Worm (Caenorhabditis elegans) whole organism, young adult: ENCODE data around the gene unc-77.

Experiments
- B0336.3 ChIP-seq: fragments of 200-800 bp; sonication (Bioruptor generic); IDR thresholded peaks from 2 replicates; pipeline ENCODE4 v1.3.6; 2022; ENCODE audit warnings: missing genetic modification characterization, missing compliant biosample characterization
- C06A6.2 ChIP-seq: fragments of 200-800 bp; sonication (Bioruptor generic); conservative IDR thresholded peaks from 2 replicates; pipeline ENCODE4 v1.3.6; 2022; ENCODE audit warnings: missing genetic modification characterization, missing compliant biosample characterization
- D2030.7 ChIP-seq: fragments of 200-800 bp; sonication (Bioruptor generic); IDR thresholded peaks from 2 replicates; pipeline ENCODE4 v1.3.6; 2022; ENCODE audit warnings: missing genetic modification reagents, missing genetic modification characterization, missing compliant biosample characterization
- F22D6.2 ChIP-seq: sonication (generic microtip); optimal IDR thresholded peaks from 2 replicates; lab custom pipeline; 2016; ENCODE audit warnings: mild to moderate bottlenecking, missing genetic modification characterization, missing compliant biosample characterization
- F37B4.10 ChIP-seq: fragments of 200-800 bp; sonication (Bioruptor generic); IDR thresholded peaks from 2 replicates; pipeline ENCODE4 v1.3.6; 2022; ENCODE audit warnings: missing genetic modification characterization, missing compliant biosample characterization
- F52B5.7 ChIP-seq: sonication (generic microtip); optimal IDR thresholded peaks from 2 replicates; lab custom pipeline; 2016; ENCODE audit warnings: mild to moderate bottlenecking, missing genetic modification characterization, missing compliant biosample characterization
- K11D2.4 ChIP-seq: fragments of 200-800 bp; sonication (Bioruptor generic); IDR thresholded peaks from 2 replicates; pipeline ENCODE4 v1.3.6; 2022; ENCODE audit warnings: missing genetic modification reagents, missing genetic modification characterization, missing compliant biosample characterization
- T26A5.8 ChIP-seq: sonication (generic microtip); optimal IDR thresholded peaks from 2 replicates; lab custom pipeline; 2016; ENCODE audit warnings: missing genetic modification characterization, missing compliant biosample characterization
- Y53G8AR.9 ChIP-seq: fragments of 200-800 bp; sonication (Bioruptor generic); conservative IDR thresholded peaks from 2 replicates; pipeline ENCODE4 v1.3.6; 2022; ENCODE audit warnings: missing genetic modification reagents, missing genetic modification characterization, missing compliant biosample characterization
- Y56A3A.18 ChIP-seq: fragments of 200-800 bp; sonication (Bioruptor generic); IDR thresholded peaks from 2 replicates; pipeline ENCODE4 v1.3.6; 2022; ENCODE audit warnings: missing genetic modification reagents, missing genetic modification characterization, missing compliant biosample characterization
- ZK185.1 ChIP-seq: sonication (generic microtip); optimal IDR thresholded peaks from 2 replicates; lab custom pipeline; 2016; ENCODE audit warnings: mild to moderate bottlenecking, missing genetic modification characterization, missing compliant biosample characterization; ENCODE audit not compliant: poor library complexity, severe bottlenecking
- akir-1 ChIP-seq: fragments of 200-800 bp; sonication (Bioruptor generic); optimal IDR thresholded peaks from 2 replicates; lab custom pipeline; 2018; ENCODE audit warnings: mild to moderate bottlenecking, missing genetic modification characterization, moderate library complexity, missing compliant biosample characterization
- ama-1 ChIP-seq, 3 experiments: fragments of 150-350 bp in 1 of 3; sonication (generic microtip) in 2 of 3; optimal IDR thresholded peaks; 2 replicates each; lab custom pipeline; 2014 to 2018; ENCODE audit warnings: missing biosample characterization in 2 of 3, missing genetic modification characterization in 2 of 3, missing genetic modification reagents in 2 of 3
- attf-3 ChIP-seq: fragments of 200-800 bp; sonication (Bioruptor generic); conservative IDR thresholded peaks from 2 replicates; pipeline ENCODE4 v1.3.6; 2022; ENCODE audit warnings: missing genetic modification reagents, missing genetic modification characterization, missing compliant biosample characterization
- attf-6 ChIP-seq: fragments of 200-800 bp; sonication (Bioruptor generic); IDR thresholded peaks from 2 replicates; pipeline ENCODE4 v1.3.6; 2022; ENCODE audit warnings: missing genetic modification reagents, missing genetic modification characterization, missing compliant biosample characterization
- bed-2 ChIP-seq: fragments of 200-800 bp; sonication (Bioruptor generic); IDR thresholded peaks from 2 replicates; pipeline ENCODE4 v1.3.6; 2022; ENCODE audit warnings: missing genetic modification reagents, missing genetic modification characterization, missing compliant biosample characterization
- ccch-3 ChIP-seq: fragments of 200-800 bp; sonication (Bioruptor generic); optimal IDR thresholded peaks from 2 replicates; lab custom pipeline; 2018; ENCODE audit warnings: mild to moderate bottlenecking, missing genetic modification characterization, missing compliant biosample characterization
- cebp-1 ChIP-seq, 2 experiments: fragments of 200-800 bp in 1 of 2; sonication (Bioruptor generic) in 1 of 2; sonication (generic microtip) in 1 of 2; IDR thresholded peaks in 1 of 2; optimal IDR thresholded peaks in 1 of 2; 2 replicates each; pipeline versions ENCODE4 v1.3.6 to Lab custom; 2017 to 2022; ENCODE audit warnings: missing compliant biosample characterization in 2 of 2, missing genetic modification characterization in 2 of 2, mild to moderate bottlenecking in 1 of 2, missing genetic modification reagents in 1 of 2, moderate library complexity in 1 of 2
- cebp-2 ChIP-seq: fragments of 200-800 bp; sonication (Bioruptor generic); IDR thresholded peaks from 2 replicates; pipeline ENCODE4 v1.3.6; 2022; ENCODE audit warnings: missing genetic modification characterization, missing compliant biosample characterization
- ceh-100 ChIP-seq: fragments of 200-800 bp; sonication (Bioruptor generic); IDR thresholded peaks from 2 replicates; pipeline ENCODE4 v1.3.6; 2022; ENCODE audit warnings: missing genetic modification reagents, missing genetic modification characterization, missing compliant biosample characterization
- ceh-40 ChIP-seq: fragments of 200-800 bp; sonication (Bioruptor generic); IDR thresholded peaks from 2 replicates; pipeline ENCODE4 v1.3.6; 2022; ENCODE audit warnings: missing genetic modification characterization, missing compliant biosample characterization
- ceh-79 ChIP-seq: sonication (generic microtip); optimal IDR thresholded peaks from 2 replicates; lab custom pipeline; 2017; ENCODE audit warnings: mild to moderate bottlenecking, missing genetic modification characterization, missing compliant biosample characterization
- chd-7 ChIP-seq: sonication (generic microtip); optimal IDR thresholded peaks from 2 replicates; lab custom pipeline; 2016; ENCODE audit warnings: mild to moderate bottlenecking, missing genetic modification characterization, moderate library complexity, missing compliant biosample characterization
- dpff-1 ChIP-seq: sonication (generic microtip); optimal IDR thresholded peaks from 2 replicates; lab custom pipeline; 2017; ENCODE audit warnings: mild to moderate bottlenecking, missing genetic modification characterization, missing compliant biosample characterization
- dpl-1 ChIP-seq: fragments of 150-350 bp; optimal IDR thresholded peaks from 2 replicates; lab custom pipeline; 2014; ENCODE audit warnings: missing biosample characterization, missing genetic modification reagents, missing genetic modification characterization
- egl-44 ChIP-seq: fragments of 200-800 bp; sonication (Bioruptor generic); IDR thresholded peaks from 2 replicates; pipeline ENCODE4 v1.3.6; 2022; ENCODE audit warnings: missing genetic modification reagents, missing genetic modification characterization, missing compliant biosample characterization
- lag-1 ChIP-seq: fragments of 200-800 bp; sonication (Bioruptor generic); IDR thresholded peaks from 2 replicates; pipeline ENCODE4 v1.3.6; 2022; ENCODE audit warnings: missing genetic modification reagents, missing genetic modification characterization, missing compliant biosample characterization
- lin-35 ChIP-seq, 3 experiments: fragments of 150-350 bp in 2 of 3; sonication (generic microtip) in 1 of 3; optimal IDR thresholded peaks; 2 replicates each; lab custom pipeline; 2014 to 2018; ENCODE audit warnings: missing biosample characterization in 3 of 3, missing genetic modification characterization in 3 of 3, missing genetic modification reagents in 3 of 3
- lin-54 ChIP-seq: fragments of 200-800 bp; sonication (Bioruptor generic); optimal IDR thresholded peaks from 2 replicates; lab custom pipeline; 2018; ENCODE audit warnings: mild to moderate bottlenecking, missing genetic modification characterization, missing compliant biosample characterization
- lir-1 ChIP-seq: fragments of 200-800 bp; sonication (Bioruptor generic); conservative IDR thresholded peaks from 2 replicates; pipeline ENCODE4 v1.3.6; 2022; ENCODE audit warnings: missing genetic modification reagents, missing genetic modification characterization, missing compliant biosample characterization
- lsy-27 ChIP-seq: sonication (generic microtip); optimal IDR thresholded peaks from 2 replicates; lab custom pipeline; 2017; ENCODE audit warnings: missing genetic modification characterization, mild to moderate bottlenecking, missing compliant biosample characterization, antibody characterized with exemption, missing genotype, borderline replicate concordance; ENCODE audit not compliant: insufficient read depth
- mxl-1 ChIP-seq: sonication (generic microtip); optimal IDR thresholded peaks from 2 replicates; lab custom pipeline; 2016; ENCODE audit warnings: missing genetic modification characterization, missing compliant biosample characterization
- nfya-2 ChIP-seq: fragments of 200-800 bp; sonication (Bioruptor generic); IDR thresholded peaks from 2 replicates; pipeline ENCODE4 v1.3.6; 2022; ENCODE audit warnings: missing genetic modification reagents, missing genetic modification characterization, missing compliant biosample characterization
- nhr-27 ChIP-seq: fragments of 200-800 bp; sonication (Bioruptor generic); optimal IDR thresholded peaks from 2 replicates; lab custom pipeline; 2018; ENCODE audit warnings: mild to moderate bottlenecking, missing genetic modification characterization, moderate library complexity, missing compliant biosample characterization
- pbrm-1 ChIP-seq: fragments of 200-800 bp; sonication (Bioruptor generic); IDR thresholded peaks from 2 replicates; pipeline ENCODE4 v1.3.6; 2022; ENCODE audit warnings: missing genetic modification reagents, missing genetic modification characterization, missing compliant biosample characterization
- rpc-1 ChIP-seq, 2 experiments: fragments of 150-350 bp in 1 of 2; sonication (generic microtip) in 1 of 2; optimal IDR thresholded peaks; 2 replicates each; lab custom pipeline; 2014 to 2018; ENCODE audit warnings: missing biosample characterization in 1 of 2, missing genetic modification characterization in 1 of 2, missing genetic modification reagents in 1 of 2, missing genotype in 1 of 2
- sdz-38 ChIP-seq: sonication (generic microtip); optimal IDR thresholded peaks from 2 replicates; lab custom pipeline; 2016; ENCODE audit warnings: missing genotype, missing genetic modification characterization, missing compliant biosample characterization
- sea-2 ChIP-seq: fragments of 200-800 bp; sonication (Bioruptor generic); IDR thresholded peaks from 2 replicates; pipeline ENCODE4 v1.3.6; 2022; ENCODE audit warnings: missing genetic modification characterization, missing compliant biosample characterization
- snpc-1.3 ChIP-seq: sonication (generic microtip); optimal IDR thresholded peaks from 2 replicates; lab custom pipeline; 2017; ENCODE audit warnings: missing genetic modification characterization, mild to moderate bottlenecking, missing compliant biosample characterization, antibody characterized with exemption, moderate library complexity, missing genotype, missing genetic modification reagents; ENCODE audit not compliant: insufficient read depth
- snpc-3.4 ChIP-seq: sonication (generic microtip); optimal IDR thresholded peaks from 2 replicates; lab custom pipeline; 2017; ENCODE audit warnings: missing genetic modification characterization, mild to moderate bottlenecking, missing compliant biosample characterization, antibody characterized with exemption, moderate library complexity, missing genotype, missing genetic modification reagents
- snpc-4 ChIP-seq, 5 experiments: fragments of 150-350 bp in 1 of 5; sonication (generic microtip) in 4 of 5; optimal IDR thresholded peaks; 2 replicates each; lab custom pipeline; 2014 to 2018; ENCODE audit warnings: missing genetic modification characterization in 5 of 5, missing biosample characterization in 3 of 5, antibody characterized with exemption in 2 of 5, mild to moderate bottlenecking in 2 of 5, missing compliant biosample characterization in 2 of 5, missing genotype in 2 of 5, moderate library complexity in 2 of 5, missing genetic modification reagents in 1 of 5
- somi-1 ChIP-seq: fragments of 200-800 bp; sonication (Bioruptor generic); optimal IDR thresholded peaks from 2 replicates; lab custom pipeline; 2018; ENCODE audit warnings: mild to moderate bottlenecking, missing genetic modification characterization, missing compliant biosample characterization
- tbp1 ChIP-seq: fragments of 200-800 bp; sonication (Bioruptor generic); optimal IDR thresholded peaks from 2 replicates; lab custom pipeline; 2018; ENCODE audit warnings: mild to moderate bottlenecking, missing genetic modification characterization, missing compliant biosample characterization
- tlf-1 ChIP-seq: fragments of 200-800 bp; sonication (Bioruptor generic); optimal IDR thresholded peaks from 2 replicates; lab custom pipeline; 2018; ENCODE audit warnings: mild to moderate bottlenecking, missing genetic modification characterization, missing compliant biosample characterization
- ztf-18 ChIP-seq: sonication (generic microtip); optimal IDR thresholded peaks from 2 replicates; lab custom pipeline; 2016; ENCODE audit warnings: missing genotype, mild to moderate bottlenecking, missing genetic modification characterization, missing compliant biosample characterization
- ztf-26 ChIP-seq: sonication (generic microtip); optimal IDR thresholded peaks from 2 replicates; lab custom pipeline; 2017; ENCODE audit warnings: missing genetic modification characterization, missing compliant biosample characterization

The unc-77 gene

ce11 chrIV:6117741-6118265, 65.9 kb downstream of the unc-77 start, which contains the start of gene zen-4 (continued):
- TF ChIP-seq snpc-3.4 = peak; percentile 97
- TF ChIP-seq C06A6.2 (GFP tag; lab: Robert Waterston, UW) = no peak
- peak; percentile 5 for TF ChIP-seq chd-7 (tag; lab: Kevin White, UChicago)
- no peak for TF ChIP-seq sea-2 (GFP tag; lab: Robert Waterston, UW)
- TF ChIP-seq ceh-100 (GFP tag; lab: Robert Waterston, UW) = peak; percentile 33; the same call in 1 of the 2 replicates
- TF ChIP-seq B0336.3 (GFP tag; lab: Robert Waterston, UW) = peak; percentile 95
- no peak for TF ChIP-seq rpc-1 (optimal IDR thresholded peaks at IDR 0.05; lab: Kevin White, UChicago)
- TF ChIP-seq rpc-1 (tag; optimal IDR thresholded peaks at IDR 0.05; lab: Kevin White, UChicago) = peak; percentile 1
- TF ChIP-seq mxl-1 = no peak
- TF ChIP-seq snpc-1.3 (tag; lab: Kevin White, UChicago) = peak; percentile 86
- TF ChIP-seq K11D2.4 (GFP tag; lab: Robert Waterston, UW) = no peak
- peak; percentile 52 for TF ChIP-seq ztf-18
- no peak for TF ChIP-seq ceh-40 (GFP tag; lab: Robert Waterston, UW)
- no peak for TF ChIP-seq F22D6.2 (tag; lab: Kevin White, UChicago)
- no peak for TF ChIP-seq ccch-3 (GFP tag; lab: Kevin White, UChicago)
- peak; percentile 82 for TF ChIP-seq tbp1
- no peak for TF ChIP-seq cebp-1 (GFP tag; IDR thresholded peaks at IDR 0.05; lab: Robert Waterston, UW)
- peak; percentile 42 for TF ChIP-seq cebp-1 (tag; optimal IDR thresholded peaks at IDR 0.05; lab: Kevin White, UChicago)
- TF ChIP-seq ama-1 (optimal IDR thresholded peaks at IDR 0.05; lab: Kevin White, UChicago) = no peak
- TF ChIP-seq ama-1 (GFP tag; optimal IDR thresholded peaks at IDR 0.05; lab: Kevin White, UChicago) = no peak
- TF ChIP-seq tlf-1 (GFP tag; lab: Kevin White, UChicago) = peak; percentile 93
- no peak for TF ChIP-seq ceh-79 (tag; lab: Kevin White, UChicago)
- TF ChIP-seq attf-6 (GFP tag; lab: Robert Waterston, UW) = peak; percentile 96
- no peak for TF ChIP-seq ZK185.1 (tag; lab: Kevin White, UChicago)
- no peak for TF ChIP-seq lsy-27 (tag; lab: Kevin White, UChicago)
- no peak for TF ChIP-seq egl-44 (GFP tag; lab: Robert Waterston, UW)
- TF ChIP-seq sdz-38 = no peak
- TF ChIP-seq pbrm-1 (GFP tag; lab: Robert Waterston, UW) = peak; percentile 100
- TF ChIP-seq cebp-2 = peak; percentile 76; the same call in 1 of the 2 replicates
- no peak for TF ChIP-seq nhr-27 (tag; lab: Kevin White, UChicago)
- 0 out of 2 replicates have a peak, but pooled peaks have one; percentile 68 for TF ChIP-seq nfya-2
- TF ChIP-seq F52B5.7 (tag; lab: Kevin White, UChicago) = no peak
- TF ChIP-seq attf-3 = peak; percentile 65; the same call in 1 of the 2 replicates
- no peak for TF ChIP-seq somi-1 (GFP tag; lab: Kevin White, UChicago)
- TF ChIP-seq lin-35 (GFP tag; optimal IDR thresholded peaks at IDR 0.05; lab: Kevin White, UChicago) = no peak
- no peak for TF ChIP-seq F37B4.10 (GFP tag; lab: Robert Waterston, UW)
- TF ChIP-seq bed-2 = no peak
- peak; percentile 95 for TF ChIP-seq D2030.7 (GFP tag; lab: Robert Waterston, UW)
- TF ChIP-seq akir-1 = no peak
- TF ChIP-seq Y56A3A.18 (GFP tag; lab: Robert Waterston, UW) = peak; percentile 80; the same call in 1 of the 2 replicates
- peak; percentile 99 for TF ChIP-seq snpc-4 (GFP tag; optimal IDR thresholded peaks at IDR 0.05; lab: Kevin White, UChicago)
- peak; percentile 98 to 99 (median 98) for TF ChIP-seq snpc-4 (tag; optimal IDR thresholded peaks at IDR 0.05; lab: Kevin White, UChicago)
- no peak for TF ChIP-seq lir-1
- TF ChIP-seq dpl-1 (GFP tag; lab: Kevin White, UChicago) = peak; percentile 61
- TF ChIP-seq ztf-26 (tag; lab: Kevin White, UChicago) = no peak
- no peak for TF ChIP-seq T26A5.8
- peak; percentile 92 for TF ChIP-seq lin-54 (GFP tag; lab: Kevin White, UChicago)
- TF ChIP-seq lag-1 = no peak
- TF ChIP-seq dpff-1 (tag; lab: Kevin White, UChicago) = no peak
- peak; percentile 90 for TF ChIP-seq Y53G8AR.9 (GFP tag; lab: Robert Waterston, UW)
